Worm (Caenorhabditis elegans) whole organism, L4 larva: ENCODE results near the gene tmem-258.

ENCODE experiments used
- F37D6.2 ChIP-seq: sonication (generic microtip); optimal IDR thresholded peaks from 2 replicates; lab custom pipeline; 2016; ENCODE audit warnings: mild to moderate bottlenecking, missing genetic modification characterization, missing compliant biosample characterization
- T20F7.1 ChIP-seq: fragments of 200-800 bp; sonication (Bioruptor generic); optimal IDR thresholded peaks from 2 replicates; lab custom pipeline; 2018; ENCODE audit warnings: mild to moderate bottlenecking, missing genetic modification characterization, missing compliant biosample characterization
- T26A8.4 ChIP-seq: fragments of 200-800 bp; sonication (Bioruptor generic); IDR thresholded peaks from 2 replicates; pipeline ENCODE4 v1.3.6; 2022; ENCODE audit warnings: missing genetic modification characterization, missing compliant biosample characterization
- Y48G9A.11 ChIP-seq: fragments of 200-800 bp; sonication (Bioruptor generic); IDR thresholded peaks from 2 replicates; pipeline ENCODE4 v1.3.6; 2022; ENCODE audit warnings: missing genetic modification reagents, missing genetic modification characterization, missing compliant biosample characterization
- aha-1 ChIP-seq: fragments of 150-350 bp; peaks from one replicate; lab custom pipeline; 2014; ENCODE audit warnings: missing biosample characterization, missing genetic modification characterization
- attf-4 ChIP-seq: sonication (generic microtip); optimal IDR thresholded peaks from 3 replicates; lab custom pipeline; 2017; ENCODE audit warnings: missing biosample characterization, missing genetic modification characterization
- ceh-20 ChIP-seq: fragments of 200-800 bp; sonication (Bioruptor generic); IDR thresholded peaks from 2 replicates; pipeline ENCODE4 v1.3.6; 2022; ENCODE audit warnings: missing genetic modification reagents, missing genetic modification characterization, missing compliant biosample characterization
- ceh-28 ChIP-seq: fragments of 150-350 bp; optimal IDR thresholded peaks from 2 replicates; lab custom pipeline; 2014; ENCODE audit warnings: missing biosample characterization, missing genetic modification reagents, missing genetic modification characterization
- ceh-82 ChIP-seq: sonication (generic microtip); optimal IDR thresholded peaks from 2 replicates; lab custom pipeline; 2017; ENCODE audit warnings: missing biosample characterization, missing genetic modification characterization
- ctbp-1 ChIP-seq: fragments of 200-800 bp; sonication (Bioruptor generic); IDR thresholded peaks from 2 replicates; pipeline ENCODE4 v1.3.6; 2022; ENCODE audit warnings: missing genetic modification reagents, missing genetic modification characterization, missing compliant biosample characterization
- daf-16 ChIP-seq, 3 experiments: sonication (generic microtip); optimal IDR thresholded peaks; 2 replicates each; lab custom pipeline; 2016 to 2017; ENCODE audit warnings: missing genetic modification characterization in 3 of 3, missing genetic modification reagents in 3 of 3, mild to moderate bottlenecking in 2 of 3, missing compliant biosample characterization in 2 of 3, missing biosample characterization in 1 of 3, moderate library complexity in 1 of 3
- daf-19 ChIP-seq: fragments of 200-800 bp; sonication (Bioruptor generic); conservative IDR thresholded peaks from 2 replicates; pipeline ENCODE4 v1.3.6; 2022; ENCODE audit warnings: missing genetic modification characterization, missing compliant biosample characterization
- dmd-9 ChIP-seq: fragments of 200-800 bp; sonication (Bioruptor generic); IDR thresholded peaks from 2 replicates; pipeline ENCODE4 v1.3.6; 2022; ENCODE audit warnings: missing genetic modification reagents, missing genetic modification characterization, missing compliant biosample characterization
- dpl-1 ChIP-seq: fragments of 150-350 bp; optimal IDR thresholded peaks from 2 replicates; lab custom pipeline; 2014; ENCODE audit warnings: missing biosample characterization, missing genetic modification reagents, missing genetic modification characterization
- dve-1 ChIP-seq: sonication (generic microtip); optimal IDR thresholded peaks from 2 replicates; lab custom pipeline; 2017; ENCODE audit warnings: antibody characterized with exemption, mild to moderate bottlenecking, missing genetic modification characterization, missing compliant biosample characterization; ENCODE audit not compliant: insufficient read depth
- egl-43 ChIP-seq: fragments of 200-800 bp; sonication (Bioruptor generic); IDR thresholded peaks from 2 replicates; pipeline ENCODE4 v1.3.6; 2022; ENCODE audit warnings: missing genetic modification reagents, missing genetic modification characterization, missing compliant biosample characterization
- fkh-10 ChIP-seq: fragments of 150-350 bp; optimal IDR thresholded peaks from 2 replicates; lab custom pipeline; 2014; ENCODE audit warnings: missing biosample characterization, missing genetic modification reagents, missing genetic modification characterization
- hif-1 ChIP-seq, 2 experiments: sonication (generic microtip); optimal IDR thresholded peaks; 2 replicates each; lab custom pipeline; 2016 to 2017; ENCODE audit warnings: missing compliant biosample characterization in 2 of 2, missing genetic modification characterization in 2 of 2, missing genetic modification reagents in 2 of 2, missing genotype in 2 of 2, mild to moderate bottlenecking in 1 of 2
- hlh-11 ChIP-seq: fragments of 200-800 bp; sonication (Bioruptor generic); optimal IDR thresholded peaks from 2 replicates; lab custom pipeline; 2018; ENCODE audit warnings: mild to moderate bottlenecking, missing genetic modification characterization, missing compliant biosample characterization
- hmg-1.1 ChIP-seq: fragments of 200-800 bp; sonication (Bioruptor generic); IDR thresholded peaks from 2 replicates; pipeline ENCODE4 v1.3.6; 2022; ENCODE audit warnings: missing genetic modification reagents, missing genetic modification characterization, missing compliant biosample characterization
- jun-1 ChIP-seq: fragments of 150-350 bp; optimal IDR thresholded peaks from 2 replicates; lab custom pipeline; 2014; ENCODE audit warnings: missing biosample characterization, missing genetic modification reagents, missing genetic modification characterization
- lir-3 ChIP-seq: sonication (generic microtip); optimal IDR thresholded peaks from 2 replicates; lab custom pipeline; 2016; ENCODE audit warnings: mild to moderate bottlenecking, missing genetic modification characterization, missing compliant biosample characterization
- lsy-2 ChIP-seq, 2 experiments: fragments of 150-350 bp in 1 of 2; sonication (generic microtip) in 1 of 2; optimal IDR thresholded peaks; 2 replicates each; lab custom pipeline; 2014 to 2017; ENCODE audit warnings: missing biosample characterization in 2 of 2, missing genetic modification characterization in 2 of 2
- madf-5 ChIP-seq, 2 experiments: fragments of 200-800 bp; sonication (Bioruptor generic); IDR thresholded peaks; 2 replicates each; pipeline ENCODE4 v1.3.6; 2022; ENCODE audit warnings: missing compliant biosample characterization in 2 of 2, missing genetic modification characterization in 2 of 2
- mep-1 ChIP-seq: fragments of 150-350 bp; sonication (generic microtip); optimal IDR thresholded peaks from 3 replicates; lab custom pipeline; 2014; ENCODE audit warnings: missing biosample characterization, missing genetic modification characterization
- mes-2 ChIP-seq: sonication (generic microtip); optimal IDR thresholded peaks from 2 replicates; lab custom pipeline; 2016; ENCODE audit warnings: missing genotype, mild to moderate bottlenecking, missing genetic modification characterization, missing compliant biosample characterization; ENCODE audit not compliant: poor library complexity, severe bottlenecking
- nhr-111 ChIP-seq: fragments of 200-800 bp; sonication (Bioruptor generic); optimal IDR thresholded peaks from 2 replicates; lab custom pipeline; 2018; ENCODE audit warnings: mild to moderate bottlenecking, missing genetic modification characterization, missing compliant biosample characterization
- nhr-237 ChIP-seq: sonication (generic microtip); optimal IDR thresholded peaks from 2 replicates; lab custom pipeline; 2017; ENCODE audit warnings: missing biosample characterization, missing genetic modification characterization
- nhr-25 ChIP-seq: sonication (generic microtip); optimal IDR thresholded peaks from 2 replicates; lab custom pipeline; 2017; ENCODE audit warnings: missing genetic modification characterization, mild to moderate bottlenecking, missing compliant biosample characterization, antibody characterized with exemption, moderate library complexity, borderline replicate concordance; ENCODE audit not compliant: insufficient read depth
- nhr-41 ChIP-seq: fragments of 200-800 bp; sonication (Bioruptor generic); IDR thresholded peaks from 2 replicates; pipeline ENCODE4 v1.3.6; 2022; ENCODE audit warnings: missing genetic modification reagents, missing genetic modification characterization, missing compliant biosample characterization
- nhr-6 ChIP-seq: fragments of 150-350 bp; optimal IDR thresholded peaks from 2 replicates; lab custom pipeline; 2014; ENCODE audit warnings: missing biosample characterization, missing genetic modification characterization
- nhr-76 ChIP-seq: fragments of 150-350 bp; optimal IDR thresholded peaks from 2 replicates; lab custom pipeline; 2014; ENCODE audit warnings: missing biosample characterization, missing genetic modification characterization
- pha-4 ChIP-seq, 2 experiments: fragments of 150-350 bp in 1 of 2; fragments of 200-800 bp in 1 of 2; sonication (Bioruptor generic) in 1 of 2; IDR thresholded peaks in 1 of 2; optimal IDR thresholded peaks in 1 of 2; 2 replicates each; pipeline versions ENCODE4 v1.3.6 to Lab custom; 2014 to 2022; ENCODE audit warnings: missing genetic modification characterization in 2 of 2, missing genetic modification reagents in 2 of 2, missing biosample characterization in 1 of 2, missing compliant biosample characterization in 1 of 2
- saeg-2 ChIP-seq: fragments of 200-800 bp; sonication (Bioruptor generic); IDR thresholded peaks from 2 replicates; pipeline ENCODE4 v1.3.6; 2022; ENCODE audit warnings: missing genetic modification reagents, missing genetic modification characterization, missing compliant biosample characterization
- sdz-12 ChIP-seq: fragments of 200-800 bp; sonication (Bioruptor generic); optimal IDR thresholded peaks from 2 replicates; lab custom pipeline; 2018; ENCODE audit warnings: mild to moderate bottlenecking, missing genetic modification characterization, missing compliant biosample characterization
- snpc-1.2 ChIP-seq: fragments of 200-800 bp; sonication (Bioruptor generic); IDR thresholded peaks from 2 replicates; pipeline ENCODE4 v1.3.6; 2022; ENCODE audit warnings: missing genetic modification reagents, missing genetic modification characterization, missing compliant biosample characterization
- tag-97 ChIP-seq: fragments of 200-800 bp; sonication (Bioruptor generic); IDR thresholded peaks from 2 replicates; pipeline ENCODE4 v1.3.6; 2022; ENCODE audit warnings: missing genetic modification characterization, missing compliant biosample characterization
- unc-130 ChIP-seq: sonication (generic microtip); optimal IDR thresholded peaks from 2 replicates; lab custom pipeline; 2016; ENCODE audit warnings: missing genetic modification reagents, missing genetic modification characterization, missing compliant biosample characterization
- unc-62 ChIP-seq, 3 experiments: fragments of 150-350 bp in 1 of 3; sonication (generic microtip); optimal IDR thresholded peaks in 2 of 3; peaks in 1 of 3; 1 replicate in 1 of 3; 2 replicates in 2 of 3; lab custom pipeline; 2014 to 2017; ENCODE audit warnings: missing biosample characterization in 3 of 3, missing genetic modification characterization in 3 of 3, missing genetic modification reagents in 3 of 3, missing genotype in 1 of 3
- zfp-3 ChIP-seq: fragments of 200-800 bp; sonication (Bioruptor generic); conservative IDR thresholded peaks from 2 replicates; pipeline ENCODE4 v1.3.6; 2022; ENCODE audit warnings: missing genetic modification reagents, missing genetic modification characterization, missing compliant biosample characterization
- zip-2 ChIP-seq: fragments of 150-350 bp; optimal IDR thresholded peaks from 2 replicates; lab custom pipeline; 2014; ENCODE audit warnings: missing biosample characterization, missing genetic modification characterization
- ztf-7 ChIP-seq: fragments of 150-350 bp; optimal IDR thresholded peaks from 2 replicates; lab custom pipeline; 2014; ENCODE audit warnings: missing biosample characterization, missing genetic modification characterization

tmem-258 gene

DNA sequence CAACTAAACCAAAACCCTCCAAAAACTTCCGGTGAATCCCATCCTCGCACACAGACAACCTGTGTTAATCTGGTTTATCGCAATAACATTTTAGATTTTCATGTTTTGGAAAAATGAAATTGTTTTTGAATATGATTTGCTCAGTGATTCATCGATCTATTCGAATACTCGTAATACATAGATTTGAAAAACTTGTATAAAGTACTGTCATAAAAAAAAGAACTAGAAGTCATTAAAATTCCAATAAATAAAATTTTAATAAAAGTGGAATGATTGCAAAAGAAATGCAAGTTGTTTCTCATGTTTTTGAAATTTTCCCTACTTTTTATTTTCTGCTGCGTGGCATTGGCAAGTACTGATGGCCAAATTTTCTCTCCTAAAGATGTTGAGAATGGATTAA, 8.4 kb upstream of the tmem-258 start, which contains the start of gene spig-8:
Gene spig-8, plus strand, starts transcription at position 301 of the 400 bp plus-strand sequence.
- TF ChIP-seq nhr-6 (tag; lab: Kevin White, UChicago) (no peak), pha-4 (GFP tag; IDR thresholded peaks at IDR 0.05; lab: Robert Waterston, UW) (no peak), pha-4 (tag; optimal IDR thresholded peaks at IDR 0.05; lab: Kevin White, UChicago) (no peak), lir-3 (tag; lab: Kevin White, UChicago) (no peak), T20F7.1 (GFP tag; lab: Kevin White, UChicago) (no peak), madf-5 (GFP tag; IDR thresholded peaks at IDR 0.05; lab: Robert Waterston, UW) (no peak), tag-97 (no peak)
- TF ChIP-seq, all 104 proteins: peak for 0

DNA sequence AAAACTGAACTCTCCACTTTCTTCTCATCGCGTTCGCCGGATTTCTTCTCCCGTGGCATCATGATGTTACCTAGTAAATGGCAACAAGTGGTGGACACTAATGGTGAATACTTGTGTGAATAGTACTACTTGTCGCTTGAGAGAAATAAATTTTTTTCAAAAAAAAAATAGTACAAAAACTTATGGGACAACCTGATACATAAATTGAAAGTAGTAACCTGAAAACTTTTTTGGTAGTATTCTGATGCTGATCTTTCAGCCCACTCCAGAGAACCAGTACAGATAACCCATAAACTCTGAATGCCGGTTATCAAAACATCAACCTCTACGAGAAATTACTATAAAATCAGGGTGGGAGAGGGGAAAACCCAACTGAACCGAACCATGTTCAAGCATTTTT, 5.2 kb upstream of the tmem-258 start, which contains the start of gene Y57E12AL.2:
Gene Y57E12AL.2, plus strand, starts transcription at position 301 of the 400 bp plus-strand sequence.
- TF ChIP-seq aha-1, result peak; percentile 21
- TF ChIP-seq, all 104 proteins: peak for 1; not testable (repeated sequence) for 103

DNA sequence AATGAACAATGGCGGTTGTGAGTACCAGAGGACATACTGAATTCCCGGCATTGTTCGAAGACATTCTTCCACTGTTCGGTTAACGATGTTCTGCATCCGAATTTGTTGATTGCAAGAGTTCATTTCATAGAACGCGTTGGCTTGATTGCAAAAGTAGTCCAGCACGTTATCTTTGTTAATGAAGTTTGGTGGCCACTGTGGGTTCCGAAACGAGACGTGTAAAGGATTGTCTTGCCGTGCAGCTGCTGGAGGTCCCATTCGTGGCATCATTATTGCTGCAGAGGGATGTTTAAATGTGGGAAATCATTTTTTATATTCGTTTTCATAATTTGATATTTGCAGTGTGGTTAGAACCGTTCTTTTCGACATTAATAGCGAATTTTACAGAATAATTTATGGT, 3.6 kb upstream of the tmem-258 start, which contains the start of gene mdt-6:
Gene mdt-6, minus strand, starts transcription at position 275 of the 400 bp plus-strand sequence.
- no peak for TF ChIP-seq fkh-10
- TF ChIP-seq ceh-82 (tag; lab: Kevin White, UChicago), result no peak
- peak in 1 of 2 experiments; percentile 88 for TF ChIP-seq unc-62 (GFP tag; optimal IDR thresholded peaks at IDR 0.05 in 1 of 2; lab: Kevin White, UChicago)
- TF ChIP-seq unc-62 (tag; optimal IDR thresholded peaks at IDR 0.05; lab: Kevin White, UChicago), result no peak
- 0 out of 2 replicates have a peak, but pooled peaks have one; percentile 11 for TF ChIP-seq ctbp-1 (GFP tag; lab: Robert Waterston, UW)
- TF ChIP-seq nhr-237 (tag; lab: Kevin White, UChicago), result no peak
- TF ChIP-seq T26A8.4 (GFP tag; lab: Robert Waterston, UW), result peak; percentile 53
- no peak for TF ChIP-seq Y48G9A.11 (GFP tag; lab: Robert Waterston, UW)
- no peak for TF ChIP-seq hlh-11
- TF ChIP-seq aha-1, result peak; percentile 84
- no peak for TF ChIP-seq sdz-12 (GFP tag; lab: Kevin White, UChicago)
- no peak for TF ChIP-seq zfp-3 (GFP tag; lab: Robert Waterston, UW)
- TF ChIP-seq daf-16 (GFP tag; optimal IDR thresholded peaks at IDR 0.05; lab: Kevin White, UChicago), result no peak
- no peak for TF ChIP-seq daf-16 (tag; optimal IDR thresholded peaks at IDR 0.05; lab: Kevin White, UChicago)
- no peak for TF ChIP-seq dmd-9 (GFP tag; lab: Robert Waterston, UW)
- no peak for TF ChIP-seq zip-2 (tag; lab: Kevin White, UChicago)
- no peak for TF ChIP-seq dpl-1 (GFP tag; lab: Kevin White, UChicago)
- TF ChIP-seq nhr-111 (GFP tag; lab: Kevin White, UChicago), result no peak
- 0 out of 2 replicates have a peak, but pooled peaks have one; percentile 26 for TF ChIP-seq snpc-1.2 (GFP tag; lab: Robert Waterston, UW)
- no peak; the same call in 1 of the 2 replicates for TF ChIP-seq egl-43 (GFP tag; lab: Robert Waterston, UW)
- TF ChIP-seq ztf-7 (tag; lab: Kevin White, UChicago), result no peak
- TF ChIP-seq attf-4 (tag; lab: Kevin White, UChicago), result no peak
- no peak for TF ChIP-seq daf-19 (GFP tag; lab: Robert Waterston, UW)
- TF ChIP-seq nhr-41 (GFP tag; lab: Robert Waterston, UW), result no peak
- TF ChIP-seq lsy-2 (tag; optimal IDR thresholded peaks at IDR 0.05; lab: Kevin White, UChicago), result no peak

DNA sequence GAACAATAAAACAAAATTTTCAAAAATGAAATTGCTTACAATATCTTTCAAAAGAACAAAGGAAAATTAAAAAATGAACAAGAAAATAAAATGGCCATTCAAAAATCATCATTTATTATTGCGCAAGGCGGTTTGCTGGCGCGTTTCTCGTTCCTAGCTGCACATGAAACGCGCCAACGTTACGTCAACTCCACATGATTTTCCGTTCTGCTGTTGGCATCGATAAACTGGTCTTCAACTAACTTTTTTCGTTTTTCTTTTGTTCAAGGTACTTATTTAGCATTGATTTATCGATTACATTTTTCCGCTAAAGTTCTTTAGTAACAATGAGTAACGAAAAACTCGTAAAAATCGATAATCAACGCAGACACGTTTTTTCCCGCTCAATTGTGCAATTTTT, 2.6 kb upstream of the tmem-258 start, which contains the start of the genes Y57E12AL.6 and Y57E12AL.1:
Gene Y57E12AL.6, minus strand, starts transcription at position 75 of the 400 bp plus-strand sequence.
Gene Y57E12AL.1, plus strand, starts transcription at position 135 of the 400 bp plus-strand sequence.
- TF ChIP-seq dpl-1 (GFP tag; lab: Kevin White, UChicago) (peak; percentile 85), hlh-11 (peak; percentile 86), T20F7.1 (GFP tag; lab: Kevin White, UChicago) (peak; percentile 71), fkh-10 (peak; percentile 43), nhr-76 (no peak), hif-1 (tag; optimal IDR thresholded peaks at IDR 0.05; lab: Kevin White, UChicago) (peak in 1 of 2 experiments; percentile 43), unc-130 (GFP tag; lab: Kevin White, UChicago) (peak; percentile 16), jun-1 (tag; lab: Kevin White, UChicago) (peak; percentile 18), hmg-1.1 (GFP tag; lab: Robert Waterston, UW) (peak; percentile 58), ztf-7 (tag; lab: Kevin White, UChicago) (peak; percentile 84), mes-2 (peak; percentile 88), nhr-25 (tag; lab: Kevin White, UChicago) (peak; percentile 5), saeg-2 (no peak), mep-1 (tag; lab: Kevin White, UChicago) (peak; percentile 91), ceh-20 (peak; percentile 72), F37D6.2 (tag; lab: Kevin White, UChicago) (peak; percentile 11), zfp-3 (GFP tag; lab: Robert Waterston, UW) (0 out of 2 replicates have a peak, but pooled peaks have one; percentile 67), ceh-28 (tag; lab: Kevin White, UChicago) (peak; percentile 79), dve-1 (peak; percentile 83)
